Worm (Caenorhabditis elegans) whole organism, mixed stage, embryonic: ENCODE data around the gene sulp-3.

ENCODE experiments used
- bed-3 ChIP-seq: fragments of 200-800 bp; sonication (Bioruptor generic); optimal IDR thresholded peaks from 3 replicates; lab custom pipeline; 2018; ENCODE audit warnings: mild to moderate bottlenecking, missing genetic modification characterization, moderate library complexity, missing compliant biosample characterization
- blmp-1 ChIP-seq: fragments of 150-350 bp; optimal IDR thresholded peaks from 2 replicates; lab custom pipeline; 2014; ENCODE audit warnings: missing biosample characterization, missing genetic modification characterization
- ceh-83 ChIP-seq: fragments of 200-800 bp; sonication (Bioruptor generic); optimal IDR thresholded peaks from 2 replicates; lab custom pipeline; 2018; ENCODE audit warnings: mild to moderate bottlenecking, missing genetic modification characterization, missing compliant biosample characterization
- ces-1 ChIP-seq: fragments of 150-350 bp; optimal IDR thresholded peaks from 2 replicates; lab custom pipeline; 2014; ENCODE audit warnings: missing biosample characterization, missing genetic modification reagents, missing genetic modification characterization
- nhr-12 ChIP-seq: fragments of 150-350 bp; optimal IDR thresholded peaks from 2 replicates; lab custom pipeline; 2014; ENCODE audit warnings: missing biosample characterization, missing genetic modification characterization
- nhr-237 ChIP-seq: fragments of 150-350 bp; optimal IDR thresholded peaks from 2 replicates; lab custom pipeline; 2014; ENCODE audit warnings: missing biosample characterization, missing genetic modification characterization
- sem-2 ChIP-seq: fragments of 200-800 bp; sonication (Bioruptor generic); optimal IDR thresholded peaks from 2 replicates; lab custom pipeline; 2018; ENCODE audit warnings: mild to moderate bottlenecking, missing genetic modification characterization, missing compliant biosample characterization
- sptf-1 ChIP-seq: sonication (generic microtip); optimal IDR thresholded peaks from 2 replicates; lab custom pipeline; 2017; ENCODE audit warnings: mild to moderate bottlenecking, missing genetic modification characterization, moderate library complexity, missing compliant biosample characterization
- tbx-8 ChIP-seq: fragments of 200-800 bp; sonication (Bioruptor generic); optimal IDR thresholded peaks from 2 replicates; lab custom pipeline; 2018; ENCODE audit warnings: mild to moderate bottlenecking, missing genetic modification characterization, moderate library complexity, missing compliant biosample characterization
- unc-62 ChIP-seq: fragments of 150-350 bp; optimal IDR thresholded peaks from 2 replicates; lab custom pipeline; 2014; ENCODE audit warnings: missing biosample characterization, missing genetic modification reagents, missing genetic modification characterization
- ztf-11 ChIP-seq: fragments of 150-350 bp; optimal IDR thresholded peaks from 2 replicates; lab custom pipeline; 2014; ENCODE audit warnings: missing biosample characterization, missing genetic modification characterization

- TF ChIP-seq ztf-11 = no peak
- no peak for TF ChIP-seq tbx-8
- no peak for TF ChIP-seq sem-2 (GFP tag; lab: Kevin White, UChicago)
- TF ChIP-seq sptf-1 (tag; lab: Kevin White, UChicago) = no peak
- no peak for TF ChIP-seq unc-62 (GFP tag; lab: Kevin White, UChicago)
- no peak for TF ChIP-seq bed-3 (GFP tag; lab: Kevin White, UChicago)
- no peak for TF ChIP-seq nhr-12 (tag; lab: Kevin White, UChicago)
- no peak for TF ChIP-seq blmp-1 (tag; lab: Kevin White, UChicago)
- TF ChIP-seq ces-1 (GFP tag; lab: Kevin White, UChicago) = no peak
- no peak for TF ChIP-seq ceh-83 (GFP tag; lab: Kevin White, UChicago)
- TF ChIP-seq nhr-237 = no peak
These were observed 11.1 kb upstream of the sulp-3 start for ce11 chrX:8419252-8419651.
